Worm (Caenorhabditis elegans) whole organism, L1 larva: Measurements from ENCODE around the gene cdc-14.

Experiments used
- C04F5.9 ChIP-seq: sonication (generic microtip); optimal IDR thresholded peaks from 2 replicates; lab custom pipeline; 2016; ENCODE audit warnings: missing genetic modification characterization, missing compliant biosample characterization
- C16A3.4 ChIP-seq: fragments of 150-350 bp; optimal IDR thresholded peaks from 2 replicates; lab custom pipeline; 2014; ENCODE audit warnings: missing biosample characterization, missing genetic modification characterization
- F16B12.6 ChIP-seq: fragments of 150-350 bp; optimal IDR thresholded peaks from 2 replicates; lab custom pipeline; 2014; ENCODE audit warnings: missing biosample characterization, missing genetic modification characterization
- aha-1 ChIP-seq: fragments of 150-350 bp; optimal IDR thresholded peaks from 2 replicates; lab custom pipeline; 2014; ENCODE audit warnings: missing biosample characterization, missing genetic modification characterization
- ceh-90 ChIP-seq: sonication (generic microtip); optimal IDR thresholded peaks from 2 replicates; lab custom pipeline; 2016; ENCODE audit warnings: missing genetic modification characterization, missing compliant biosample characterization
- efl-1 ChIP-seq, 4 experiments: fragments of 150-350 bp; optimal IDR thresholded peaks in 3 of 4; peaks in 1 of 4; 1 replicate in 1 of 4; 2 replicates in 3 of 4; lab custom pipeline; 2014; ENCODE audit warnings: missing biosample characterization in 2 of 4, missing genetic modification characterization in 2 of 4, missing genetic modification reagents in 2 of 4
- egl-27 ChIP-seq, 2 experiments: fragments of 150-350 bp in 1 of 2; sonication (generic microtip); optimal IDR thresholded peaks; 3 replicates each; lab custom pipeline; 2017 to 2018; ENCODE audit warnings: missing biosample characterization in 2 of 2, missing genetic modification characterization in 2 of 2, missing genetic modification reagents in 2 of 2
- elt-2 ChIP-seq: sonication (generic microtip); optimal IDR thresholded peaks from 2 replicates; lab custom pipeline; 2016; ENCODE audit warnings: missing genetic modification characterization, mild to moderate bottlenecking, inconsistent platforms, missing compliant biosample characterization, missing genetic modification reagents
- ets-5 ChIP-seq: fragments of 200-800 bp; sonication (Bioruptor generic); IDR thresholded peaks from 2 replicates; pipeline ENCODE4 v1.3.6; 2022; ENCODE audit warnings: missing genetic modification characterization, missing compliant biosample characterization
- fkh-10 ChIP-seq: sonication (generic microtip); optimal IDR thresholded peaks from 2 replicates; lab custom pipeline; 2017; ENCODE audit warnings: missing biosample characterization, missing genetic modification reagents, missing genetic modification characterization
- fkh-8 ChIP-seq: sonication (generic microtip); optimal IDR thresholded peaks from 2 replicates; lab custom pipeline; 2016; ENCODE audit warnings: mild to moderate bottlenecking, missing genetic modification characterization, missing compliant biosample characterization
- fos-1 ChIP-seq: fragments of 150-350 bp; optimal IDR thresholded peaks from 2 replicates; lab custom pipeline; 2014; ENCODE audit warnings: missing biosample characterization, missing genetic modification characterization
- hlh-17 ChIP-seq: fragments of 200-800 bp; sonication (Bioruptor generic); optimal IDR thresholded peaks from 2 replicates; lab custom pipeline; 2018; ENCODE audit warnings: missing genetic modification characterization, mild to moderate bottlenecking, missing compliant biosample characterization, moderate library complexity, borderline replicate concordance
- irx-1 ChIP-seq: sonication (generic microtip); optimal IDR thresholded peaks from 2 replicates; lab custom pipeline; 2016; ENCODE audit warnings: missing genetic modification characterization, missing compliant biosample characterization
- lin-13 ChIP-seq: fragments of 150-350 bp; optimal IDR thresholded peaks from 2 replicates; lab custom pipeline; 2014; ENCODE audit warnings: missing biosample characterization, missing genetic modification reagents, missing genetic modification characterization
- lin-15B ChIP-seq: fragments of 150-350 bp; sonication (generic microtip); optimal IDR thresholded peaks from 3 replicates; lab custom pipeline; 2014; ENCODE audit warnings: missing biosample characterization, missing genetic modification characterization
- lin-35 ChIP-seq, 2 experiments: fragments of 150-350 bp; optimal IDR thresholded peaks; 2 replicates each; lab custom pipeline; 2014; ENCODE audit warnings: missing biosample characterization in 2 of 2, missing genetic modification characterization in 2 of 2, missing genetic modification reagents in 2 of 2
- mab-9 ChIP-seq: fragments of 200-800 bp; sonication (Bioruptor generic); IDR thresholded peaks from 2 replicates; pipeline ENCODE4 v1.3.6; 2022; ENCODE audit warnings: missing genetic modification reagents, missing genetic modification characterization, missing compliant biosample characterization
- mdl-1 ChIP-seq, 2 experiments: fragments of 150-350 bp; optimal IDR thresholded peaks; 2 replicates each; lab custom pipeline; 2014 to 2017; ENCODE audit warnings: missing biosample characterization in 2 of 2, missing genetic modification characterization in 2 of 2, inconsistent platforms in 1 of 2
- mef-2 ChIP-seq: fragments of 150-350 bp; optimal IDR thresholded peaks from 2 replicates; lab custom pipeline; 2014; ENCODE audit warnings: missing biosample characterization, missing genetic modification characterization
- nhr-19 ChIP-seq: fragments of 200-800 bp; sonication (Bioruptor generic); conservative IDR thresholded peaks from 2 replicates; pipeline ENCODE4 v1.3.6; 2022; ENCODE audit warnings: missing genetic modification characterization, missing compliant biosample characterization
- nhr-20 ChIP-seq: sonication (generic microtip); optimal IDR thresholded peaks from 2 replicates; lab custom pipeline; 2016; ENCODE audit warnings: mild to moderate bottlenecking, missing genetic modification characterization, missing compliant biosample characterization
- nhr-28 ChIP-seq: fragments of 150-350 bp; optimal IDR thresholded peaks from 2 replicates; lab custom pipeline; 2014; ENCODE audit warnings: missing biosample characterization, missing genetic modification characterization
- nhr-71 ChIP-seq: sonication (generic microtip); optimal IDR thresholded peaks from 2 replicates; lab custom pipeline; 2016; ENCODE audit warnings: mild to moderate bottlenecking, missing genetic modification characterization, moderate library complexity, missing compliant biosample characterization
- nhr-77 ChIP-seq: fragments of 150-350 bp; optimal IDR thresholded peaks from 2 replicates; lab custom pipeline; 2014; ENCODE audit warnings: missing biosample characterization, missing genetic modification characterization
- nhr-85 ChIP-seq: sonication (generic microtip); peaks from one replicate; lab custom pipeline; 2016; ENCODE audit warnings: missing genetic modification characterization, inconsistent platforms, missing compliant biosample characterization
- pax-3 ChIP-seq: fragments of 200-800 bp; sonication (Bioruptor generic); optimal IDR thresholded peaks from 2 replicates; lab custom pipeline; 2018; ENCODE audit warnings: mild to moderate bottlenecking, missing genetic modification characterization, moderate library complexity, missing compliant biosample characterization
- pqm-1 ChIP-seq: sonication (generic microtip); optimal IDR thresholded peaks from 3 replicates; lab custom pipeline; 2017; ENCODE audit warnings: missing biosample characterization, missing genetic modification characterization
- rnt-1 ChIP-seq: sonication (generic microtip); optimal IDR thresholded peaks from 2 replicates; lab custom pipeline; 2016; ENCODE audit warnings: mild to moderate bottlenecking, missing genetic modification characterization, moderate library complexity, missing compliant biosample characterization
- snpc-4 ChIP-seq: fragments of 150-350 bp; optimal IDR thresholded peaks from 2 replicates; lab custom pipeline; 2014; ENCODE audit warnings: missing biosample characterization, missing genetic modification characterization
- sox-4 ChIP-seq: sonication (generic microtip); optimal IDR thresholded peaks from 2 replicates; lab custom pipeline; 2016; ENCODE audit warnings: missing genetic modification characterization, missing compliant biosample characterization
- tbx-2 ChIP-seq: sonication (generic microtip); optimal IDR thresholded peaks from 2 replicates; lab custom pipeline; 2016; ENCODE audit warnings: missing genetic modification characterization, missing compliant biosample characterization
- unc-30 ChIP-seq: sonication (generic microtip); optimal IDR thresholded peaks from 2 replicates; lab custom pipeline; 2017; ENCODE audit warnings: missing biosample characterization, missing genetic modification characterization
- vab-15 ChIP-seq: sonication (generic microtip); optimal IDR thresholded peaks from 2 replicates; lab custom pipeline; 2017; ENCODE audit warnings: missing genotype, mild to moderate bottlenecking, missing genetic modification characterization, missing compliant biosample characterization

cdc-14 gene

ce11 chrII:5565082-5565623 lies 28.1 kb downstream of the cdc-14 start:
- no peak for TF ChIP-seq irx-1 (tag; lab: Kevin White, UChicago)
- no peak for TF ChIP-seq fos-1 (tag; lab: Kevin White, UChicago)
- no peak for TF ChIP-seq C04F5.9 (tag; lab: Kevin White, UChicago)
- TF ChIP-seq lin-13 = no peak

- TF ChIP-seq elt-2 (tag; lab: Kevin White, UChicago) (peak; percentile 92), nhr-20 (no peak)
Observed at ce11 chrII:5561392-5561791, 31.8 kb downstream of the cdc-14 start, which contains the start of gene C17C3.3. Gene C17C3.3 (plus strand): TSS chrII:5561737.

- TF ChIP-seq rnt-1 (tag; lab: Kevin White, UChicago) (no peak), fos-1 (tag; lab: Kevin White, UChicago) (no peak), egl-27 (tag; optimal IDR thresholded peaks at IDR 0.05; lab: Kevin White, UChicago) (no peak), nhr-85 (tag; lab: Kevin White, UChicago) (no peak), nhr-20 (peak; percentile 21), pax-3 (tag; lab: Kevin White, UChicago) (no peak), vab-15 (tag; lab: Kevin White, UChicago) (no peak), mdl-1 (tag; optimal IDR thresholded peaks at IDR 0.05; lab: Kevin White, UChicago) (peak in 1 of 2 experiments; percentile 22), tbx-2 (tag; lab: Kevin White, UChicago) (no peak), lin-15B (tag; lab: Kevin White, UChicago) (no peak), lin-35 (GFP tag; optimal IDR thresholded peaks at IDR 0.05; lab: Kevin White, UChicago) (peak in 1 of 2 experiments; percentile 57), nhr-71 (peak; percentile 59), elt-2 (tag; lab: Kevin White, UChicago) (peak; percentile 99), C16A3.4 (no peak), unc-30 (no peak), pqm-1 (no peak)
Observed at ce11 chrII:5557134-5557533, 36.1 kb downstream of the cdc-14 start.

ce11 chrII:5556431-5556830 lies 36.8 kb downstream of the cdc-14 start, which contains the start of gene ins-11:
Gene ins-11 (plus strand): TSS chrII:5556731.
- TF ChIP-seq fkh-8 (tag; lab: Kevin White, UChicago) = no peak
- no peak for TF ChIP-seq mef-2 (tag; lab: Kevin White, UChicago)
- no peak for TF ChIP-seq nhr-28 (tag; lab: Kevin White, UChicago)
- no peak for TF ChIP-seq hlh-17 (GFP tag; lab: Kevin White, UChicago)
- no peak for TF ChIP-seq F16B12.6 (tag; lab: Kevin White, UChicago)
- TF ChIP-seq ceh-90 (tag; lab: Kevin White, UChicago) = no peak
- no peak for TF ChIP-seq aha-1
- TF ChIP-seq snpc-4 (tag; lab: Kevin White, UChicago) = no peak
- no peak for TF ChIP-seq fos-1 (tag; lab: Kevin White, UChicago)
- TF ChIP-seq tbx-2 (tag; lab: Kevin White, UChicago) = no peak

ce11 chrII:5555522-5555921 lies 37.7 kb downstream of the cdc-14 start:
- no peak for TF ChIP-seq hlh-17 (GFP tag; lab: Kevin White, UChicago)
- TF ChIP-seq nhr-77 (tag; lab: Kevin White, UChicago) = no peak
- TF ChIP-seq mab-9 (GFP tag; lab: Robert Waterston, UW) = no peak
- TF ChIP-seq efl-1 (optimal IDR thresholded peaks at IDR 0.05; lab: Kevin White, UChicago) = no peak
- TF ChIP-seq efl-1 (GFP tag; optimal IDR thresholded peaks at IDR 0.05 in 1 of 2; lab: Kevin White, UChicago) = peak in 1 of 2 experiments; percentile 76
- TF ChIP-seq fkh-10 (GFP tag; lab: Kevin White, UChicago) = no peak
- no peak for TF ChIP-seq sox-4
- no peak for TF ChIP-seq aha-1
- no peak for TF ChIP-seq nhr-19 (GFP tag; lab: Robert Waterston, UW)
- no peak for TF ChIP-seq ets-5
- TF ChIP-seq elt-2 (tag; lab: Kevin White, UChicago) = peak; percentile 66
